Fruit fly (Drosophila melanogaster) whole organism: ENCODE data around the gene Naa15-16.

ENCODE experiments used
- CG8478 ChIP-seq: fragments of >200 bp; optimal IDR thresholded peaks from 2 replicates; lab custom pipeline; 2018; ENCODE audit warnings: inconsistent platforms
- Dll ChIP-seq: fragments of >200 bp; optimal IDR thresholded peaks from 2 replicates; lab custom pipeline; 2017
- EcR ChIP-seq, 2 experiments: fragments of >200 bp; optimal IDR thresholded peaks; 2 replicates each; lab custom pipeline; 2017; ENCODE audit warnings: missing biosample characterization in 2 of 2, missing genetic modification characterization in 2 of 2, missing genetic modification reagents in 2 of 2
- pan ChIP-seq: fragments of >200 bp; optimal IDR thresholded peaks from 2 replicates; lab custom pipeline; 2017
- psq ChIP-seq: fragments of >200 bp; optimal IDR thresholded peaks from 2 replicates; lab custom pipeline; 2017
- usp ChIP-seq: fragments of >200 bp; optimal IDR thresholded peaks from 2 replicates; lab custom pipeline; 2017; ENCODE audit warnings: missing biosample characterization, missing genetic modification characterization, mixed read lengths

Gene Naa15-16

dm6 chrX:19520888-19521287 is 41.1 kb downstream of the Naa15-16 start:
- TF ChIP-seq EcR (GFP tag; optimal IDR thresholded peaks at IDR 0.05; lab: Kevin White, UChicago) (no peak), CG8478 (lab: Kevin White, UChicago) (no peak), pan (lab: Kevin White, UChicago) (no peak), usp (no peak), Dll (lab: Kevin White, UChicago) (no peak), psq (lab: Kevin White, UChicago) (no peak)

- TF ChIP-seq psq (lab: Kevin White, UChicago), result no peak
- no peak for TF ChIP-seq usp
- no peak for TF ChIP-seq pan (lab: Kevin White, UChicago)
- no peak for TF ChIP-seq Dll (lab: Kevin White, UChicago)
- TF ChIP-seq EcR (GFP tag; optimal IDR thresholded peaks at IDR 0.05; lab: Kevin White, UChicago), result no peak
- TF ChIP-seq CG8478 (lab: Kevin White, UChicago), result no peak
Measured at dm6 chrX:19521753-19522383, 42.1 kb downstream of the Naa15-16 start, which contains the start of the genes Idh3a and CoRest. Idh3a (minus strand) TSS chrX:19521810. CoRest (plus strand) TSS chrX:19521929.

dm6 chrX:19522597-19522996 is 42.8 kb downstream of the Naa15-16 start:
- peak; percentile 60 for TF ChIP-seq CG8478 (lab: Kevin White, UChicago)
- TF ChIP-seq usp, result no peak
- no peak for TF ChIP-seq psq (lab: Kevin White, UChicago)
- TF ChIP-seq EcR (GFP tag; optimal IDR thresholded peaks at IDR 0.05; lab: Kevin White, UChicago), result no peak
- no peak for TF ChIP-seq pan (lab: Kevin White, UChicago)
- peak; percentile 16 for TF ChIP-seq Dll (lab: Kevin White, UChicago)

dm6 chrX:19531642-19532041 is 51.9 kb downstream of the Naa15-16 start, which contains the start of gene CG12231:
CG12231 (minus strand) TSS chrX:19531742.
- TF ChIP-seq EcR (GFP tag; optimal IDR thresholded peaks at IDR 0.05; lab: Kevin White, UChicago) (no peak), psq (lab: Kevin White, UChicago) (no peak), Dll (lab: Kevin White, UChicago) (no peak), usp (no peak), pan (lab: Kevin White, UChicago) (no peak), CG8478 (lab: Kevin White, UChicago) (no peak)
